Worm (Caenorhabditis elegans) whole organism, early embryonic: Measurements from ENCODE around the gene col-143.

Experiments
- B0310.2 ChIP-seq: sonication (generic microtip); optimal IDR thresholded peaks from 2 replicates; lab custom pipeline; 2016; ENCODE audit warnings: mild to moderate bottlenecking, missing genetic modification characterization, missing compliant biosample characterization
- F13C5.2 ChIP-seq: sonication (generic microtip); optimal IDR thresholded peaks from 2 replicates; lab custom pipeline; 2017; ENCODE audit warnings: mild to moderate bottlenecking, missing genetic modification characterization, inconsistent platforms, missing compliant biosample characterization
- aly-1 ChIP-seq: sonication (generic microtip); optimal IDR thresholded peaks from 2 replicates; lab custom pipeline; 2016; ENCODE audit warnings: missing genetic modification characterization, missing compliant biosample characterization
- ama-1 ChIP-seq: fragments of 150-350 bp; optimal IDR thresholded peaks from 2 replicates; lab custom pipeline; 2014
- ceh-13 ChIP-seq: fragments of 200-800 bp; sonication (Bioruptor generic); optimal IDR thresholded peaks from 2 replicates; lab custom pipeline; 2018; ENCODE audit warnings: mild to moderate bottlenecking, missing genetic modification characterization, missing compliant biosample characterization
- ceh-36 ChIP-seq: sonication (generic microtip); optimal IDR thresholded peaks from 2 replicates; lab custom pipeline; 2016; ENCODE audit warnings: missing genetic modification characterization, inconsistent platforms, missing compliant biosample characterization
- ets-7 ChIP-seq: sonication (generic microtip); optimal IDR thresholded peaks from 2 replicates; lab custom pipeline; 2016; ENCODE audit warnings: missing genotype, missing genetic modification characterization, missing compliant biosample characterization
- flt-1 ChIP-seq: fragments of 200-800 bp; sonication (Bioruptor generic); IDR thresholded peaks from 2 replicates; pipeline ENCODE4 v1.3.6; 2022; ENCODE audit warnings: missing genetic modification characterization, missing compliant biosample characterization
- hmbx-1 ChIP-seq: sonication (generic microtip); optimal IDR thresholded peaks from 2 replicates; lab custom pipeline; 2016; ENCODE audit warnings: mild to moderate bottlenecking, missing genetic modification characterization, missing compliant biosample characterization
- hmg-4 ChIP-seq: fragments of 200-800 bp; sonication (Bioruptor generic); optimal IDR thresholded peaks from 2 replicates; lab custom pipeline; 2018; ENCODE audit warnings: mild to moderate bottlenecking, missing genetic modification characterization, missing compliant biosample characterization
- hnd-1 ChIP-seq: sonication (generic microtip); optimal IDR thresholded peaks from 2 replicates; lab custom pipeline; 2016; ENCODE audit warnings: missing genetic modification characterization, missing compliant biosample characterization
- pes-1 ChIP-seq: fragments of 200-800 bp; sonication (Bioruptor generic); IDR thresholded peaks from 2 replicates; pipeline ENCODE4 v1.3.6; 2022; ENCODE audit warnings: missing genetic modification reagents, missing genetic modification characterization, missing compliant biosample characterization
- scrt-1 ChIP-seq: fragments of 200-800 bp; sonication (Bioruptor generic); IDR thresholded peaks from 2 replicates; pipeline ENCODE4 v1.3.6; 2022; ENCODE audit warnings: missing genetic modification characterization, missing compliant biosample characterization
- sea-1 ChIP-seq: fragments of 200-800 bp; sonication (Bioruptor generic); conservative IDR thresholded peaks from 2 replicates; pipeline ENCODE4 v1.3.6; 2022; ENCODE audit warnings: missing genetic modification characterization, missing compliant biosample characterization
- tbx-11 ChIP-seq: fragments of 200-800 bp; sonication (Bioruptor generic); IDR thresholded peaks from 2 replicates; pipeline ENCODE4 v1.3.6; 2022; ENCODE audit warnings: missing genetic modification characterization, missing compliant biosample characterization
- tbx-37 ChIP-seq: fragments of 200-800 bp; sonication (Bioruptor generic); conservative IDR thresholded peaks from 2 replicates; pipeline ENCODE4 v1.3.6; 2022; ENCODE audit warnings: missing genetic modification reagents, missing genetic modification characterization, missing compliant biosample characterization
- tra-4 ChIP-seq: sonication (generic microtip); optimal IDR thresholded peaks from 2 replicates; lab custom pipeline; 2017; ENCODE audit warnings: missing genetic modification characterization, missing compliant biosample characterization

col-143 gene

DNA sequence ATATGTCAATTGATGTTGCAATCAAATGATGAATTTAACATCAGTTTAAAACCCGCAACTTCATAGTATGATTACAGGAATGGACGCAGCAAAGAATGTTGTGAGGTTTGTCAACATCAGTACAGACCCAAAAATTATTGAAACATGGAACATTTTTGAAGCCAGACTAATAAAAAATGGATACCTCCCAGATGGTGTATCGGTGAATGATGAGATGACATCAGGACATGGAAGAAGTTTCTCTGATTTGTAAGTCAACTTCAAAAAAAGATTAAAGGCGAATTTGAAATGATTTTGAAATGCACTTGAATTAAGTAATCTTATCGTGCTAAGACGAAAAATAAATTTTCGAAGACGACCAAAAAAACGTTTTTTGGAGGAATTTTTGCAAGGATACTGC is 21.6 kb upstream of the col-143 start:
- TF ChIP-seq tbx-11 = no peak
- TF ChIP-seq ceh-36 (tag; lab: Kevin White, UChicago) = no peak
- TF ChIP-seq B0310.2 = no peak
- no peak for TF ChIP-seq sea-1
- TF ChIP-seq tbx-37 (GFP tag; lab: Robert Waterston, UW) = no peak
- TF ChIP-seq hmg-4 (GFP tag; lab: Kevin White, UChicago) = no peak
- no peak for TF ChIP-seq scrt-1 (GFP tag; lab: Robert Waterston, UW)
- TF ChIP-seq hnd-1 = no peak
- TF ChIP-seq F13C5.2 (tag; lab: Kevin White, UChicago) = no peak
- no peak for TF ChIP-seq hmbx-1 (tag; lab: Kevin White, UChicago)
- no peak for TF ChIP-seq ama-1 (lab: Kevin White, UChicago)
- TF ChIP-seq aly-1 (tag; lab: Kevin White, UChicago) = no peak

DNA sequence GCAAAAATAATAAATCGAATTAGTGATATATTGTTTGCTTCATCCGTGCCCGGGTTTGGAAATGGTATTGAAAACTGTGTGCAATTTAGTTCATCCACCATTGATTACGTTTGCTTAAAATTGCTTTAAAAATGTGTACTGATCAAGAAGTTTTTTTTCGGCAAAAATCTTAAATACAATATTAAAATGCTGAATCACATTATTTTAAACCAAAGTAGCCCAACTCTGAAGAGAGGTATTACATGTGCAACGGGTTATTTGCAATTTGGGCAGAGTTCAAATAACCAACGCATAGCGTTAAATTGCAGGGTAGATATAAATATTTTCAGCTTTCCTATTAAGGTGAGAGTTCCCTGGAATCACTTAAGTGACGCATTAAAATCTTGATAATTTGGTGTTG is 18.3 kb upstream of the col-143 start, which contains the start of gene dmsr-14:
dmsr-14 (minus strand) TSS at position 101 of the 400 bp plus-strand sequence.
- no peak for TF ChIP-seq tbx-37 (GFP tag; lab: Robert Waterston, UW)
- no peak for TF ChIP-seq ceh-36 (tag; lab: Kevin White, UChicago)
- no peak for TF ChIP-seq hmbx-1 (tag; lab: Kevin White, UChicago)
- TF ChIP-seq sea-1 = no peak
- TF ChIP-seq scrt-1 (GFP tag; lab: Robert Waterston, UW) = no peak
- no peak for TF ChIP-seq hnd-1
- no peak for TF ChIP-seq pes-1
- no peak for TF ChIP-seq tbx-11
- no peak for TF ChIP-seq B0310.2
- no peak for TF ChIP-seq ama-1 (lab: Kevin White, UChicago)
- no peak for TF ChIP-seq tra-4 (tag; lab: Kevin White, UChicago)
- TF ChIP-seq aly-1 (tag; lab: Kevin White, UChicago) = no peak
- TF ChIP-seq F13C5.2 (tag; lab: Kevin White, UChicago) = no peak
- no peak for TF ChIP-seq flt-1 (GFP tag; lab: Robert Waterston, UW)
- TF ChIP-seq hmg-4 (GFP tag; lab: Kevin White, UChicago) = no peak
- no peak for TF ChIP-seq ceh-13

DNA sequence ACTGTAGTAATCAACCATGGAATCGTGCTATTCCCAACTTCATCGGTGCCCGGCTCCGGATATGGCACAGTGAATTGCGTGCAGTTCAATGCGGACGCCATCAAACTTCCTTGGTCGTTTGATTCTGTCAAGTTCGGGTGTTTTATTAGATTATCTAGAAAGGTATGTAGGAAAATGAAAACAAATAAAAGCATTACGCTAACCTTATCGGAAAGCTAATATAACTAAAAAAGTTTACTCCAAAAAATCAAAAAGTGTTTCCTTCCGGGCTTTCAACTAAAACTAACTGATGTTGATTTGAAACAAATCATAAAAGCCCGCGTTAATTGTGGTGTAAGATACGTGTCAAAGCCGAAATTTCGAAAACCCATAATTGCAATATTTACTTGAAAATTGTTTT is 15.6 kb upstream of the col-143 start, which contains the start of gene dmsr-13:
dmsr-13 (minus strand) TSS at position 101 of the 400 bp plus-strand sequence.
- no peak for TF ChIP-seq ama-1 (lab: Kevin White, UChicago)
- no peak for TF ChIP-seq tbx-37 (GFP tag; lab: Robert Waterston, UW)
- no peak for TF ChIP-seq F13C5.2 (tag; lab: Kevin White, UChicago)
- TF ChIP-seq B0310.2 = no peak
- TF ChIP-seq hmbx-1 (tag; lab: Kevin White, UChicago) = no peak
- TF ChIP-seq scrt-1 (GFP tag; lab: Robert Waterston, UW) = no peak
- no peak for TF ChIP-seq ets-7
- no peak for TF ChIP-seq sea-1
- no peak for TF ChIP-seq ceh-36 (tag; lab: Kevin White, UChicago)
- no peak for TF ChIP-seq hnd-1
- no peak for TF ChIP-seq ceh-13

DNA sequence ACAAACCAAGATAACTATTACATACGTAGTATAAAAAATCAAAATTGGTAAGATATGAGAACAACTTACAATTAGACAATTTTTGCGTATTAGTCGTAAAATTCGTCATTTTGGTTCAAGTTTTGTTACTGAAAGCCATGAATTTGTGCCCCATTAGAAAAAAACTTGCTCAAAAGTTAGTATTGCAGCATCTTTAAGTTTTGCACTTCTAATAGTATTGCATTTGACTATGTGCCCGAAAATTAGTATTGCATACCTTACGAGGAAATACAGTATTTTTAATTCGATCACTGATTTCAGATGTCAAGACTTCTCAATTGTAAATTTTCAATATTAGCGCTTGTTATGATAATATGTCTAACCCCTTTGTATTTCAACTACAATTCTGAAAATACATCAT is 13.9 kb upstream of the col-143 start, which contains the start of gene T15B7.8:
T15B7.8 (plus strand) TSS at position 301 of the 400 bp plus-strand sequence.
- TF ChIP-seq aly-1 (tag; lab: Kevin White, UChicago) (no peak), ets-7 (no peak), ceh-13 (no peak), B0310.2 (no peak), scrt-1 (GFP tag; lab: Robert Waterston, UW) (no peak), sea-1 (no peak), tbx-11 (no peak), flt-1 (GFP tag; lab: Robert Waterston, UW) (no peak), ama-1 (lab: Kevin White, UChicago) (no peak), tra-4 (tag; lab: Kevin White, UChicago) (no peak), F13C5.2 (tag; lab: Kevin White, UChicago) (no peak)

DNA sequence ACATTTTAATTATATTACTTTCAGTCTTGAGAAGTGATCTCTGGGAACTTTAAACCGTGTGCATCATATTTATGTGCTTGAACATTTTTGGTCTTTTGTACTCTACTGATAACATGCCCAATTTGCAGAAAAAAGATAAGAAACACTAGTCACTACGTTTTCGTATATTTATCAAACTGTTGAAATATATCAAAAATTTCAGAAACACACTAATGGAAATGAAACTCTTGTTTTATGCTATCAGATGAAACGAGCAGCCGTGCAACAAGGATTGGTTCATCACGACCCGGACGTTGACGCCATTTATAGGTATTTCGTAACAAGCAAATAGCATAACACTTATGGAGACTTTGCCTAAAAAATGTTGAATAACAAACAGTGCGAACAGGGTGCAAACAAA is 12.0 kb upstream of the col-143 start:
- TF ChIP-seq hmg-4 (GFP tag; lab: Kevin White, UChicago) = no peak
- no peak for TF ChIP-seq hmbx-1 (tag; lab: Kevin White, UChicago)
- no peak for TF ChIP-seq scrt-1 (GFP tag; lab: Robert Waterston, UW)
- TF ChIP-seq pes-1 = no peak
- no peak for TF ChIP-seq ama-1 (lab: Kevin White, UChicago)
- no peak for TF ChIP-seq ets-7
- TF ChIP-seq tbx-37 (GFP tag; lab: Robert Waterston, UW) = no peak
- no peak for TF ChIP-seq ceh-13
- TF ChIP-seq ceh-36 (tag; lab: Kevin White, UChicago) = no peak
- no peak for TF ChIP-seq sea-1
- no peak for TF ChIP-seq aly-1 (tag; lab: Kevin White, UChicago)
- TF ChIP-seq hnd-1 = no peak
- no peak for TF ChIP-seq flt-1 (GFP tag; lab: Robert Waterston, UW)
- no peak for TF ChIP-seq F13C5.2 (tag; lab: Kevin White, UChicago)
- TF ChIP-seq tbx-11 = no peak
- no peak for TF ChIP-seq tra-4 (tag; lab: Kevin White, UChicago)
- TF ChIP-seq B0310.2 = no peak

DNA sequence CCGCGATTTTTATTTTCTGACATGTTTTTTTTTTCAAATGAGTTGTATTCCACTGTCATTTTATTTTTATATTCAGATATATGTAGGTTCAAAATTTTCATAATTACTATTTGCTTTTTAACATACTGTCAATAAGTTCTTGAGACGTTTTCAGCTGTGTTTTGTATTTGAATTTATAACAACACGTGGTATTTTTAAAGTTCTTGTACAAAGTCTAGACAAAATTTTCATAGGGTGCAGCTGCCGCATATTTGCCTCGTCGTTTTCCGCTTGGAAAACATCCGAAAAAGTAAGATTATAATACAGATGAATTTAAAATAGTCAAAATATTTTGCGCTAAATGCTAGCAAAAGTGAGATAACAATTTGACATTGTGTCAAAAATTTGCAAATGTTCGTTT is 6.6 kb upstream of the col-143 start, which contains the start of gene dmsr-15:
dmsr-15 (minus strand) TSS at position 101 of the 400 bp plus-strand sequence.
- TF ChIP-seq hmbx-1 (tag; lab: Kevin White, UChicago) (no peak), tra-4 (tag; lab: Kevin White, UChicago) (no peak), tbx-11 (no peak), F13C5.2 (tag; lab: Kevin White, UChicago) (no peak), flt-1 (GFP tag; lab: Robert Waterston, UW) (no peak)

DNA sequence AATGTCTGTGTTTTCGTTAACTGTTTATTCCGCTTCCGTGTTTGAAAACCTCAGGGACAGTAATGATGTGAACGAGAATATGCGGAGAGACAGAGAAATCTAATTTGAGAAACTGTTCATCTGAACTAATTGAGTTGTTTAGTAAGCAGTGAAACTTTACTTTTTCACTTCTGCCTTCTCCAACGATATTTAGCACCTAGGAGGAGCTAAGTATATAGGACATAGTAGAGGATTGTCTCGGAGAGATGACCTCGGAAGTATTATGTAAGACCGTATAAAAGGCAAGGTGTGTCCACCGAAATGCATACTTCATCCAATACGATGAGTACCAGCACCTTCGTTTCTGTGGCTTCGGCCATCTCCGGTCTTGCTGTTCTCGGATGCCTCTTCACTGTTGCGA is 6.0 kb upstream of the col-143 start, which contains the start of gene col-141:
col-141 (plus strand) TSS at position 301 of the 400 bp plus-strand sequence.
- TF ChIP-seq tbx-37 (GFP tag; lab: Robert Waterston, UW) (no peak), tbx-11 (no peak), flt-1 (GFP tag; lab: Robert Waterston, UW) (no peak)

DNA sequence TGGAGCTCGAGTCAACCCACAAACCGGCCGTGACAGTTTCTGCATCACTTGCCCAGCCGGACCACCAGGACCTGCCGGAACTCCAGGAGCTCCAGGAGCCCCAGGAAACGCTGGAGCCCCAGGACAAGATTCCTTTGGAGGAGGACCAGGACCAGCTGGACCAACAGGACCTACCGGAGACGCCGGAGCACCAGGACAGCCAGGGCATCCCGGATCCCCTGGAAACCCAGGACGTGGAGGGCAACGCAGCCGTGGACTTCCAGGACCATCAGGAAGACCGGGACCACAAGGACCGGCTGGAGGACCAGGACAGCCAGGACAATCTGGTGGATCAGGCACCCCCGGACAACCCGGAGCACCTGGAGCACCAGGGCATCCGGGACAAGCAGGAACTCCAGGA is 5.4 kb upstream of the col-143 start:
- TF ChIP-seq pes-1 = no peak
- no peak for TF ChIP-seq ets-7
